Fruit fly (Drosophila melanogaster): Measurements from ENCODE around the gene CG33322.

Gene CG33322

dm6 chr2L:20783044-20783443 lies 33.0 kb downstream of the CG33322 start (continued):
- no peak for TF ChIP-seq CG31441 (GFP tag; IDR thresholded peaks at IDR 0.05)
- no peak for TF ChIP-seq sd (tag; optimal IDR thresholded peaks at IDR 0.05)
- TF ChIP-seq hth (optimal IDR thresholded peaks at IDR 0.05), result peak; percentile 26
- TF ChIP-seq oc (tag; optimal IDR thresholded peaks at IDR 0.05), result peak; percentile 32
- peak; percentile 68 for TF ChIP-seq CG10959 (GFP tag; IDR thresholded peaks at IDR 0.05)
- peak; percentile 87 for TF ChIP-seq Deaf1 (tag; optimal IDR thresholded peaks at IDR 0.05)
- no peak for TF ChIP-seq cas (GFP tag; IDR thresholded peaks at IDR 0.05)
- TF ChIP-seq Pdp1 (GFP tag; optimal IDR thresholded peaks at IDR 0.05), result peak in 1 of 2 experiments; percentile 1
- TF ChIP-seq CG10321 (GFP tag; IDR thresholded peaks at IDR 0.05), result peak; percentile 97
- TF ChIP-seq sob (GFP tag; IDR thresholded peaks at IDR 0.05), result peak; percentile 7; the same call in 1 of the 2 replicates
- peak; percentile 97 for TF ChIP-seq Nf-YC (tag; optimal IDR thresholded peaks at IDR 0.05)
- TF ChIP-seq slbo (GFP tag; IDR thresholded peaks at IDR 0.05), result no peak
- TF ChIP-seq phol (tag; optimal IDR thresholded peaks at IDR 0.05), result peak; percentile 17

- TF ChIP-seq Vsx1 (GFP tag; optimal IDR thresholded peaks at IDR 0.05) (peak; percentile 68), Ptx1 (GFP tag; IDR thresholded peaks at IDR 0.05) (peak; percentile 30; the same call in 1 of the 2 replicates), NC2β (GFP tag; optimal IDR thresholded peaks at IDR 0.05) (peak; percentile 50), Dp (GFP tag; optimal IDR thresholded peaks at IDR 0.05) (no peak), CG17802 (tag; optimal IDR thresholded peaks at IDR 0.05) (no peak), dan (GFP tag; IDR thresholded peaks at IDR 0.05) (no peak), Dref (GFP tag; IDR thresholded peaks at IDR 0.05) (no peak), tin (GFP tag; optimal IDR thresholded peaks at IDR 0.05) (no peak), CG1529 (GFP tag; optimal IDR thresholded peaks at IDR 0.05) (peak; percentile 62), Taf1 (GFP tag; IDR thresholded peaks at IDR 0.05) (no peak), yki (optimal IDR thresholded peaks at IDR 0.05) (no peak), CG15696 (tag; optimal IDR thresholded peaks at IDR 0.05) (peak; percentile 90), mld (GFP tag; IDR thresholded peaks at IDR 0.05; ENCODE audit: partially characterized antibody) (no peak), Six4 (GFP tag; optimal IDR thresholded peaks at IDR 0.05) (peak; percentile 29), cg (GFP tag; optimal IDR thresholded peaks at IDR 0.05) (no peak), bcd (GFP tag; optimal IDR thresholded peaks at IDR 0.05) (peak; percentile 56), CG2129 (GFP tag; IDR thresholded peaks at IDR 0.05; ENCODE audit: partially characterized antibody) (no peak), chm (GFP tag; IDR thresholded peaks at IDR 0.05) (peak; percentile 81; the same call in 1 of the 2 replicates), hbn (GFP tag; IDR thresholded peaks at IDR 0.05; ENCODE audit: partially characterized antibody) (no peak), CG14050 (GFP tag; IDR thresholded peaks at IDR 0.05) (no peak), Chrac-16 (GFP tag; optimal IDR thresholded peaks at IDR 0.05) (no peak), vvl (GFP tag; IDR thresholded peaks at IDR 0.05) (peak; percentile 39; the same call in 1 of the 2 replicates), CG11560 (tag; IDR thresholded peaks at IDR 0.05) (no peak), HLHmδ (GFP tag; optimal IDR thresholded peaks at IDR 0.05) (peak; percentile 64), Med (GFP tag) (peak; percentile 95), unpg (GFP tag; optimal IDR thresholded peaks at IDR 0.05) (peak; percentile 58), CG14014 (GFP tag; IDR thresholded peaks at IDR 0.05) (peak; percentile 62; the same call in 1 of the 2 replicates), CG10366 (GFP tag; IDR thresholded peaks at IDR 0.05) (peak; percentile 34; the same call in 1 of the 2 replicates), abd-A (tag; optimal IDR thresholded peaks at IDR 0.05) (peak; percentile 28), insv (GFP tag; optimal IDR thresholded peaks at IDR 0.05) (peak in 1 of 2 experiments; percentile 21), Xbp1 (GFP tag; optimal IDR thresholded peaks at IDR 0.05) (no peak), Doc3 (GFP tag; IDR thresholded peaks at IDR 0.05; ENCODE audit: partially characterized antibody) (no peak), CG30020 (tag; optimal IDR thresholded peaks at IDR 0.05) (no peak), gt (GFP tag; IDR thresholded peaks at IDR 0.05) (no peak; the same call in 1 of the 2 replicates), CG3163 (GFP tag; optimal IDR thresholded peaks at IDR 0.05) (no peak), CG8281 (tag; optimal IDR thresholded peaks at IDR 0.05) (peak; percentile 13), CG14667 (GFP tag; IDR thresholded peaks at IDR 0.05) (no peak), gce (GFP tag; IDR thresholded peaks at IDR 0.05) (peak; percentile 69; the same call in 1 of the 3 replicates)
Measured at dm6 chr2L:20780768-20781167, 35.3 kb downstream of the CG33322 start.

Measured in whole organism, embryonic.